Worm (Caenorhabditis elegans) whole organism, midembryonic: ENCODE measurements around the gene sec-23.

ENCODE experiments used
- T22C8.4 ChIP-seq: fragments of 200-800 bp; sonication (Bioruptor generic); IDR thresholded peaks from 2 replicates; pipeline ENCODE4 v1.3.6; 2022; ENCODE audit warnings: missing genetic modification characterization, missing compliant biosample characterization
- cog-1 ChIP-seq: sonication (generic microtip); optimal IDR thresholded peaks from 2 replicates; lab custom pipeline; 2016; ENCODE audit warnings: missing genetic modification characterization, missing compliant biosample characterization
- flt-1 ChIP-seq: fragments of 200-800 bp; sonication (Bioruptor generic); IDR thresholded peaks from 2 replicates; pipeline ENCODE4 v1.3.6; 2022; ENCODE audit warnings: missing genetic modification characterization, missing compliant biosample characterization
- klf-2 ChIP-seq: fragments of 200-800 bp; sonication (Bioruptor generic); conservative IDR thresholded peaks from 2 replicates; pipeline ENCODE4 v1.3.6; 2022; ENCODE audit warnings: missing genetic modification reagents, missing genetic modification characterization, missing compliant biosample characterization
- med-1 ChIP-seq: sonication (generic microtip); optimal IDR thresholded peaks from 2 replicates; lab custom pipeline; 2017; ENCODE audit warnings: missing genetic modification characterization, mild to moderate bottlenecking, missing compliant biosample characterization, antibody characterized with exemption, missing genetic modification reagents; ENCODE audit not compliant: insufficient read depth
- ref-1 ChIP-seq: fragments of 200-800 bp; sonication (Bioruptor generic); conservative IDR thresholded peaks from 2 replicates; pipeline ENCODE4 v1.3.6; 2022; ENCODE audit warnings: missing genetic modification reagents, missing genetic modification characterization, missing compliant biosample characterization
- tab-1 ChIP-seq: fragments of 200-800 bp; sonication (Bioruptor generic); IDR thresholded peaks from 2 replicates; pipeline ENCODE4 v1.3.6; 2022; ENCODE audit warnings: missing genetic modification characterization, missing compliant biosample characterization
- ztf-23 ChIP-seq: fragments of 200-800 bp; sonication (Bioruptor generic); IDR thresholded peaks from 2 replicates; pipeline ENCODE4 v1.3.6; 2022; ENCODE audit warnings: missing genetic modification reagents, missing genetic modification characterization, missing compliant biosample characterization
- ztf-29 ChIP-seq: fragments of 200-800 bp; sonication (Bioruptor generic); IDR thresholded peaks from 2 replicates; pipeline ENCODE4 v1.3.6; 2022; ENCODE audit warnings: missing genetic modification reagents, missing genetic modification characterization, missing compliant biosample characterization

ce11 chrV:20134797-20135196 lies 43.7 kb downstream of the sec-23 start:
- no peak for TF ChIP-seq klf-2 (GFP tag; lab: Robert Waterston, UW)
- TF ChIP-seq flt-1 (GFP tag; lab: Robert Waterston, UW): no peak
- no peak for TF ChIP-seq cog-1
- TF ChIP-seq ref-1: no peak
- TF ChIP-seq ztf-23 (GFP tag; lab: Robert Waterston, UW): no peak
- TF ChIP-seq ztf-29: no peak
- no peak for TF ChIP-seq T22C8.4
- no peak for TF ChIP-seq med-1 (GFP tag; lab: Kevin White, UChicago)
- no peak for TF ChIP-seq tab-1 (GFP tag; lab: Robert Waterston, UW)
